Worm (Caenorhabditis elegans) whole organism, late embryonic: ENCODE data around the gene idpc-4.

Experiments used
- C38D4.7 ChIP-seq: fragments of 200-800 bp; sonication (Bioruptor generic); optimal IDR thresholded peaks from 2 replicates; lab custom pipeline; 2018; ENCODE audit warnings: mild to moderate bottlenecking, missing genetic modification characterization, moderate library complexity, missing compliant biosample characterization
- K09A11.1 ChIP-seq: sonication (generic microtip); optimal IDR thresholded peaks from 2 replicates; lab custom pipeline; 2017; ENCODE audit warnings: antibody characterized with exemption, mild to moderate bottlenecking, missing genetic modification characterization, missing compliant biosample characterization; ENCODE audit not compliant: insufficient read depth
- Y22D7AL.16 ChIP-seq: sonication (generic microtip); optimal IDR thresholded peaks from 2 replicates; lab custom pipeline; 2016; ENCODE audit warnings: missing genetic modification characterization, missing compliant biosample characterization
- ceh-14 ChIP-seq: sonication (generic microtip); optimal IDR thresholded peaks from 2 replicates; lab custom pipeline; 2016; ENCODE audit warnings: missing genotype, missing genetic modification characterization, missing compliant biosample characterization
- ceh-2 ChIP-seq: sonication (generic microtip); optimal IDR thresholded peaks from 2 replicates; lab custom pipeline; 2016; ENCODE audit warnings: missing genotype, missing genetic modification characterization, missing compliant biosample characterization
- ceh-31 ChIP-seq: sonication (generic microtip); optimal IDR thresholded peaks from 2 replicates; lab custom pipeline; 2016; ENCODE audit warnings: missing genetic modification characterization, missing compliant biosample characterization
- ceh-9 ChIP-seq: sonication (generic microtip); optimal IDR thresholded peaks from 2 replicates; lab custom pipeline; 2016; ENCODE audit warnings: mild to moderate bottlenecking, missing genetic modification characterization, inconsistent platforms, missing compliant biosample characterization
- che-1 ChIP-seq: sonication (generic microtip); optimal IDR thresholded peaks from 2 replicates; lab custom pipeline; 2016; ENCODE audit warnings: mild to moderate bottlenecking, missing genetic modification characterization, missing compliant biosample characterization
- dmd-4 ChIP-seq: sonication (generic microtip); optimal IDR thresholded peaks from 2 replicates; lab custom pipeline; 2016; ENCODE audit warnings: borderline replicate concordance, missing genetic modification characterization, missing compliant biosample characterization
- elt-2 ChIP-seq: sonication (generic microtip); optimal IDR thresholded peaks from 2 replicates; lab custom pipeline; 2016; ENCODE audit warnings: missing genetic modification reagents, missing genetic modification characterization, missing compliant biosample characterization
- elt-4 ChIP-seq: sonication (generic microtip); optimal IDR thresholded peaks from 2 replicates; lab custom pipeline; 2016; ENCODE audit warnings: missing genetic modification characterization, missing compliant biosample characterization
- ets-4 ChIP-seq: sonication (generic microtip); optimal IDR thresholded peaks from 2 replicates; lab custom pipeline; 2016; ENCODE audit warnings: missing genetic modification characterization, missing compliant biosample characterization
- fax-1 ChIP-seq: sonication (generic microtip); optimal IDR thresholded peaks from 2 replicates; lab custom pipeline; 2016; ENCODE audit warnings: missing genotype, missing genetic modification characterization, missing compliant biosample characterization
- fkh-6 ChIP-seq: sonication (generic microtip); optimal IDR thresholded peaks from 2 replicates; lab custom pipeline; 2016; ENCODE audit warnings: missing genetic modification characterization, missing compliant biosample characterization
- gmeb-2 ChIP-seq: sonication (generic microtip); optimal IDR thresholded peaks from 2 replicates; lab custom pipeline; 2016; ENCODE audit warnings: missing genetic modification characterization, inconsistent platforms, missing compliant biosample characterization
- hlh-13 ChIP-seq: fragments of 200-800 bp; sonication (Bioruptor generic); optimal IDR thresholded peaks from 2 replicates; lab custom pipeline; 2018; ENCODE audit warnings: mild to moderate bottlenecking, missing genetic modification characterization, missing compliant biosample characterization
- hlh-6 ChIP-seq: sonication (generic microtip); optimal IDR thresholded peaks from 2 replicates; lab custom pipeline; 2016; ENCODE audit warnings: missing genotype, missing genetic modification characterization, missing compliant biosample characterization
- lim-6 ChIP-seq: sonication (generic microtip); optimal IDR thresholded peaks from 2 replicates; lab custom pipeline; 2016; ENCODE audit warnings: missing genetic modification characterization, missing compliant biosample characterization
- mec-3 ChIP-seq: sonication (generic microtip); optimal IDR thresholded peaks from 2 replicates; lab custom pipeline; 2016; ENCODE audit warnings: borderline replicate concordance, missing genetic modification characterization, missing compliant biosample characterization
- nfya-1 ChIP-seq: sonication (generic microtip); optimal IDR thresholded peaks from 2 replicates; lab custom pipeline; 2017; ENCODE audit warnings: missing genetic modification characterization, mild to moderate bottlenecking, missing compliant biosample characterization, antibody characterized with exemption, moderate library complexity
- nhr-232 ChIP-seq: sonication (generic microtip); optimal IDR thresholded peaks from 2 replicates; lab custom pipeline; 2016; ENCODE audit warnings: missing genetic modification characterization, missing compliant biosample characterization
- pag-3 ChIP-seq: sonication (generic microtip); optimal IDR thresholded peaks from 2 replicates; lab custom pipeline; 2016; ENCODE audit warnings: missing compliant biosample characterization, missing genetic modification characterization, borderline replicate concordance
- pat-9 ChIP-seq: fragments of 200-800 bp; sonication (Bioruptor generic); optimal IDR thresholded peaks from 2 replicates; lab custom pipeline; 2018; ENCODE audit warnings: mild to moderate bottlenecking, missing genetic modification characterization, moderate library complexity, missing compliant biosample characterization
- pax-1 ChIP-seq: fragments of 150-350 bp; optimal IDR thresholded peaks from 2 replicates; lab custom pipeline; 2014; ENCODE audit warnings: missing biosample characterization, missing genetic modification characterization
- pha-4 ChIP-seq: fragments of 150-350 bp; optimal IDR thresholded peaks from 2 replicates; lab custom pipeline; 2018; ENCODE audit warnings: missing biosample characterization, missing genetic modification reagents, missing genetic modification characterization
- pros-1 ChIP-seq: fragments of 150-350 bp; optimal IDR thresholded peaks from 2 replicates; lab custom pipeline; 2014; ENCODE audit warnings: missing biosample characterization, missing genetic modification reagents, missing genetic modification characterization
- sdc-2 ChIP-seq: sonication (generic microtip); optimal IDR thresholded peaks from 2 replicates; lab custom pipeline; 2016; ENCODE audit warnings: missing genotype, missing genetic modification characterization, missing compliant biosample characterization
- tbx-2 ChIP-seq: sonication (generic microtip); optimal IDR thresholded peaks from 2 replicates; lab custom pipeline; 2016; ENCODE audit warnings: missing genetic modification characterization, missing compliant biosample characterization
- ttx-3 ChIP-seq: sonication (generic microtip); optimal IDR thresholded peaks from 2 replicates; lab custom pipeline; 2016; ENCODE audit warnings: missing genetic modification reagents, missing genetic modification characterization, missing compliant biosample characterization
- unc-3 ChIP-seq, 2 experiments: fragments of 200-800 bp in 1 of 2; sonication (Bioruptor generic) in 1 of 2; sonication (generic microtip) in 1 of 2; conservative IDR thresholded peaks in 1 of 2; optimal IDR thresholded peaks in 1 of 2; 2 replicates each; pipeline versions ENCODE4 v1.3.6 to Lab custom; 2016 to 2022; ENCODE audit warnings: missing compliant biosample characterization in 2 of 2, missing genetic modification characterization in 2 of 2, missing genetic modification reagents in 1 of 2
- unc-42 ChIP-seq: sonication (generic microtip); optimal IDR thresholded peaks from 2 replicates; lab custom pipeline; 2016; ENCODE audit warnings: missing genotype, missing genetic modification characterization, missing compliant biosample characterization
- unc-55 ChIP-seq: sonication (generic microtip); optimal IDR thresholded peaks from 2 replicates; lab custom pipeline; 2017; ENCODE audit warnings: missing biosample characterization, missing genetic modification reagents, missing genetic modification characterization
- ztf-16 ChIP-seq: sonication (generic microtip); optimal IDR thresholded peaks from 2 replicates; lab custom pipeline; 2017; ENCODE audit warnings: missing genetic modification characterization, missing compliant biosample characterization

idpc-4 gene

DNA sequence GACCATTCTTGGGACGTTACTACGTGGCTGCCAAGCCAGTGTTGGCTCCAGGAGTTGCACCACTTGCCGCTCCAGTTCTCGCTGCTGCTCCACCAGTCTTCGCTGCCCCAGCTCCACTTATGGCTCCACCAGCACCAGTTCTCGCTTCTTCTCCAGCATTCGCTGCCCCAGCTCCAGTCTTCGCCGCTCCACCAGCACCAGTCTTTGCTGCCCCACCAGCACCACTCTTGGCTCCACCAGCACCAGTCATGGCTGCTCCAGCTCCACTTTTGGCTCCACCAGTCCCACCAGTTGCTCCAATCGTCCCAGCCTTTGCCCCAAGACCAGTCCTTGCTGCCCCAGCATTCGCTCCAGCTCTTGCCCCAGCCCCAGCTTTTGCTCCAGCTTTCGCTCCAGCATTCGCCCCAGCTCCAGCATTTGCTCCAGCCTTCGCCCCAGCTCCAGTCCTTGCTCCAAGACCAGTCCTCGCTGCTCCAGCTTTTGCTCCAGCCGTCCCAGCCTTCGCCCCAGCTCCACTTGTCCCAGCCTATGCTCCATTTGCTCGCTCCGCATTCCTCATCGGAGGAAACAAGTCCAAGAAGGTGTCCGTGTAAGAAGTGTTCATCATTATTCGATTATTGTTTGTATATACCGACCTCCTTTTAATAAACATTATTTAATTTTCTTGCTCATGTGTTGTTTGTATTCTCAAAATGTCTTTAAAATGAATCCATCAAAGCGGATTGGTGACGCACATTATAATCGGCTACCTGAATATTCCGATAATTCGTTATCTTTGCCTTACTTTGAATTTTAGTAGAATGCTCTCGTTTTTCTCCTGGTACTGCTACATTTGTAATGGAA is 603 bp downstream of the idpc-4 start, which contains the start of gene T06E4.7:
T06E4.7 (plus strand) TSS at position 793 of the 843 bp plus-strand sequence.
- no peak for TF ChIP-seq elt-2
- no peak for TF ChIP-seq unc-3 (GFP tag; conservative IDR thresholded peaks at IDR 0.05; lab: Robert Waterston, UW)
- no peak for TF ChIP-seq unc-3 (tag; optimal IDR thresholded peaks at IDR 0.05; lab: Kevin White, UChicago)
- TF ChIP-seq fkh-6 (tag; lab: Kevin White, UChicago): peak; percentile 4
- TF ChIP-seq pros-1: no peak
- no peak for TF ChIP-seq pax-1 (tag; lab: Kevin White, UChicago)
- TF ChIP-seq pat-9 (tag; lab: Kevin White, UChicago): no peak
- TF ChIP-seq ttx-3 (tag; lab: Kevin White, UChicago): no peak
- peak; percentile 45 for TF ChIP-seq mec-3 (tag; lab: Kevin White, UChicago)
- no peak for TF ChIP-seq sdc-2
- no peak for TF ChIP-seq tbx-2 (tag; lab: Kevin White, UChicago)
- no peak for TF ChIP-seq dmd-4 (tag; lab: Kevin White, UChicago)
- no peak for TF ChIP-seq gmeb-2 (tag; lab: Kevin White, UChicago)
- TF ChIP-seq ceh-14 (tag; lab: Kevin White, UChicago): no peak
- TF ChIP-seq K09A11.1: no peak
- TF ChIP-seq fax-1: no peak
- TF ChIP-seq ets-4 (tag; lab: Kevin White, UChicago): no peak
- TF ChIP-seq lim-6 (tag; lab: Kevin White, UChicago): no peak
- TF ChIP-seq hlh-6: peak; percentile 30
- no peak for TF ChIP-seq nfya-1 (tag; lab: Kevin White, UChicago)
- peak; percentile 38 for TF ChIP-seq pag-3
- TF ChIP-seq unc-42 (tag; lab: Kevin White, UChicago): no peak
- TF ChIP-seq elt-4 (tag; lab: Kevin White, UChicago): peak; percentile 93
- TF ChIP-seq ceh-2 (tag; lab: Kevin White, UChicago): peak; percentile 13

DNA sequence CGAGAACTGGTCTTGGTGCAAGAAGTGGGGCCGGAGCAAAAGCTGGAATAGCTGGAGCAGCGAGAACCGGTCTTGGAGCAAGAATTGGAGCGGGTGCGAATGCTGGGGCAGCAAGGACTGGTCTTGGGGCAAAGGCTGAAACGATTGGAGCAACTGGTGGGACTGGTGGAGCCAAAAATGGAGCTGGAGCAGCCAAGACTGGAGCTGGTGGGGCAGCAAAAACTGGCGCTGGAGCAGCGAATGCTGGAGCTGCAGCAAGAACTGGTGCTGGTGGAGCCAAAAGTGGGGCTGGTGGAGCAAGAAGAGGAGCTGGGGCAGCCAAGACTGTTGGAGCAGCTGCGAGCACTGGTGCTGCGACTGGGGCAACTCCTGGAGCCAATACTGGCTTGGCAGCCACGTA is 3.4 kb downstream of the idpc-4 start:
- TF ChIP-seq ceh-9 (tag; lab: Kevin White, UChicago) (no peak), hlh-6 (peak; percentile 46), pha-4 (tag; lab: Kevin White, UChicago) (no peak)

DNA sequence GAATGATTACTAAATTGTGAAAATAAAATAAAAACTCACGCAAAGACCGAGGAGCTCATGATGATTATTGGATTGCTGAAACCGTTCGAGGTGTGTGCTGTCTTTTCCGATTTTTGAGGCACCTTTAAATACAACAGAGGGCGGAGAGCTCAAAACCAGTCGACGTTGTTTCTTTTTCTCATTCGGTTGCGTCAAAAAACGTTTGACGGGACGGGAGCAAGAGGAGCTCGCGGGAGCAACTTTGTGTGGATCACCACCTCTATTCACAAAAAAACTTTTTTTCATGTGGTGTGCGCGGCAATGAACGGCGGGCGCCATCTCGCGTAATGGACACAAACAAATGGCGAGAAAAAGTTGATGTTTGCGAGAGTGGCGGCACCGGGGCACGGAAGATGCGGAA is 3.9 kb downstream of the idpc-4 start, which contains the start of gene idpc-3:
idpc-3 (minus strand) TSS at position 101 of the 400 bp plus-strand sequence.
- TF ChIP-seq ztf-16 (tag; lab: Kevin White, UChicago) (no peak), Y22D7AL.16 (tag; lab: Kevin White, UChicago) (no peak), elt-2 (no peak), ceh-31 (tag; lab: Kevin White, UChicago) (no peak)

DNA sequence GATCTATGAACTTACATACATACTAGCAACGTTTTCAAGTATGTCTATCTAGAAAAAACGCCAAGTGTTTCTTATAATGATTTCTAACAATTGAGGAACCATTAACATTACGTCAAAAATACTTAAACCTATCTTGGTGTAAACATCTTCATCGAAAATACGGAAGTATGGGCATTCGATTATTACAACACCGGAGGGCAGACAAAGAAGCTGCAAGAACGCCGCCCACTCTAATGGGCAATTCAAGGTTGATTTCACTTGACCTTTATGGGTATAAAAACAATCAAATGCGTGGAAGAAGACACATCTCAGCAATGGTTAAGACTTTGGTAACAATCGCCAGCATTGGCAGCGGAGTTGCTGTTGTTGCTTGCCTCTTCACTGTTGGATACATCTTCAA is 4.4 kb downstream of the idpc-4 start, which contains the start of gene col-146:
col-146 (plus strand) TSS at position 301 of the 400 bp plus-strand sequence.
- no peak for TF ChIP-seq che-1

DNA sequence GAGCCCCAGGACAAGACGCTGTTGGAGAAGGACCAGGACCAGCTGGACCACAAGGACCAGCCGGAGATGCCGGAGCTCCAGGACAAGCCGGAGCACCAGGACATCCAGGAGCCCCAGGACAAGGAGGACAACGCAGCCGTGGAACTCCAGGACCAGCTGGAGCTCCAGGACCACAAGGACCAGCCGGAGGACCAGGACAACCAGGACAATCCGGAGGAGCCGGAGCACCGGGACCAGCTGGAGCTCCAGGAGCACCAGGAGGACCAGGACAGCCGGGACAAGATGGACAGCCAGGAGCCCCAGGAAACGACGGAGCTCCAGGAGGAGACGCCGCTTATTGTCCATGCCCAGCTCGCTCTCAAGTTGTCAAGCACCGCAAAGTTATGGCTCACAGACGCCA is 5.3 kb downstream of the idpc-4 start:
- TF ChIP-seq unc-55 (GFP tag; lab: Kevin White, UChicago) (no peak), nhr-232 (tag; lab: Kevin White, UChicago) (no peak), C38D4.7 (GFP tag; lab: Kevin White, UChicago) (no peak), elt-2 (no peak), hlh-13 (GFP tag; lab: Kevin White, UChicago) (no peak)
